Worm (Caenorhabditis elegans) whole organism, L2 larva: ENCODE results near the gene C53C11.5.

ENCODE experiments used
- C34F6.9 ChIP-seq: fragments of 150-350 bp; optimal IDR thresholded peaks from 2 replicates; lab custom pipeline; 2014; ENCODE audit warnings: missing biosample characterization, missing genetic modification characterization
- aly-2 ChIP-seq: fragments of 150-350 bp; optimal IDR thresholded peaks from 2 replicates; lab custom pipeline; 2014; ENCODE audit warnings: missing biosample characterization, missing genetic modification characterization
- ama-1 ChIP-seq: fragments of 150-350 bp; optimal IDR thresholded peaks from 2 replicates; lab custom pipeline; 2018; ENCODE audit warnings: inconsistent platforms
- blmp-1 ChIP-seq: sonication (generic microtip); optimal IDR thresholded peaks from 2 replicates; lab custom pipeline; 2017; ENCODE audit warnings: missing genetic modification characterization, mild to moderate bottlenecking, missing compliant biosample characterization, antibody characterized with exemption, moderate library complexity; ENCODE audit not compliant: insufficient read depth
- ceh-16 ChIP-seq: fragments of 150-350 bp; optimal IDR thresholded peaks from 2 replicates; lab custom pipeline; 2014; ENCODE audit warnings: missing biosample characterization, missing genetic modification characterization
- ceh-82 ChIP-seq: fragments of 150-350 bp; optimal IDR thresholded peaks from 2 replicates; lab custom pipeline; 2014; ENCODE audit warnings: missing biosample characterization, missing genetic modification characterization
- crh-2 ChIP-seq: sonication (generic microtip); optimal IDR thresholded peaks from 2 replicates; lab custom pipeline; 2017; ENCODE audit warnings: missing biosample characterization, missing genetic modification characterization
- dmd-4 ChIP-seq: sonication (generic microtip); optimal IDR thresholded peaks from 2 replicates; lab custom pipeline; 2017; ENCODE audit warnings: missing biosample characterization, missing genetic modification characterization
- elt-1 ChIP-seq: fragments of 150-350 bp; optimal IDR thresholded peaks from 2 replicates; lab custom pipeline; 2014; ENCODE audit warnings: missing biosample characterization, missing genetic modification characterization
- elt-3 ChIP-seq: sonication (generic microtip); optimal IDR thresholded peaks from 2 replicates; lab custom pipeline; 2017; ENCODE audit warnings: missing biosample characterization, missing genetic modification characterization
- fos-1 ChIP-seq: fragments of 150-350 bp; optimal IDR thresholded peaks from 2 replicates; lab custom pipeline; 2014; ENCODE audit warnings: missing biosample characterization, missing genetic modification characterization
- gmeb-1 ChIP-seq: fragments of 150-350 bp; optimal IDR thresholded peaks from 2 replicates; lab custom pipeline; 2014; ENCODE audit warnings: missing biosample characterization, missing genetic modification characterization
- lin-13 ChIP-seq: fragments of 150-350 bp; optimal IDR thresholded peaks from 2 replicates; lab custom pipeline; 2014; ENCODE audit warnings: missing biosample characterization, missing genetic modification reagents, missing genetic modification characterization
- lsy-2 ChIP-seq, 2 experiments: fragments of 150-350 bp in 1 of 2; sonication (generic microtip) in 1 of 2; optimal IDR thresholded peaks; 2 replicates each; lab custom pipeline; 2014 to 2017; ENCODE audit warnings: missing biosample characterization in 2 of 2, missing genetic modification characterization in 2 of 2
- mab-5 ChIP-seq: fragments of 150-350 bp; optimal IDR thresholded peaks from 2 replicates; lab custom pipeline; 2014; ENCODE audit warnings: missing biosample characterization, missing genetic modification characterization
- mbf-1 ChIP-seq: sonication (generic microtip); optimal IDR thresholded peaks from 2 replicates; lab custom pipeline; 2017; ENCODE audit warnings: missing biosample characterization, missing genetic modification characterization
- mdl-1 ChIP-seq, 2 experiments: fragments of 150-350 bp in 1 of 2; sonication (generic microtip) in 1 of 2; optimal IDR thresholded peaks; 2 replicates each; lab custom pipeline; 2017; ENCODE audit warnings: missing biosample characterization in 2 of 2, missing genetic modification characterization in 2 of 2
- nhr-10 ChIP-seq: sonication (generic microtip); optimal IDR thresholded peaks from 2 replicates; lab custom pipeline; 2017; ENCODE audit warnings: missing biosample characterization, missing genetic modification characterization
- nhr-11 ChIP-seq: fragments of 150-350 bp; optimal IDR thresholded peaks from 2 replicates; lab custom pipeline; 2014; ENCODE audit warnings: missing biosample characterization, missing genetic modification characterization
- nhr-12 ChIP-seq: fragments of 150-350 bp; optimal IDR thresholded peaks from 2 replicates; lab custom pipeline; 2014; ENCODE audit warnings: missing biosample characterization, missing genetic modification characterization
- nhr-129 ChIP-seq: fragments of 150-350 bp; optimal IDR thresholded peaks from 2 replicates; lab custom pipeline; 2014; ENCODE audit warnings: missing biosample characterization, missing genetic modification characterization
- nhr-21 ChIP-seq: fragments of 150-350 bp; optimal IDR thresholded peaks from 2 replicates; lab custom pipeline; 2014; ENCODE audit warnings: missing biosample characterization, missing genetic modification characterization
- nhr-23 ChIP-seq: fragments of 150-350 bp; optimal IDR thresholded peaks from 2 replicates; lab custom pipeline; 2014; ENCODE audit warnings: missing biosample characterization, missing genetic modification reagents, missing genetic modification characterization
- nhr-237 ChIP-seq: fragments of 150-350 bp; optimal IDR thresholded peaks from 2 replicates; lab custom pipeline; 2014; ENCODE audit warnings: missing biosample characterization, missing genetic modification characterization
- nhr-25 ChIP-seq: fragments of 150-350 bp; sonication (generic microtip); optimal IDR thresholded peaks from 3 replicates; lab custom pipeline; 2014; ENCODE audit warnings: missing biosample characterization, missing genetic modification characterization
- sem-4 ChIP-seq: fragments of 150-350 bp; optimal IDR thresholded peaks from 2 replicates; lab custom pipeline; 2014; ENCODE audit warnings: missing biosample characterization, missing genetic modification reagents, missing genetic modification characterization
- sma-9 ChIP-seq, 2 experiments: fragments of 150-350 bp in 1 of 2; sonication (generic microtip) in 1 of 2; optimal IDR thresholded peaks; 2 replicates each; lab custom pipeline; 2014 to 2016; ENCODE audit warnings: missing genetic modification characterization in 2 of 2, mild to moderate bottlenecking in 1 of 2, missing biosample characterization in 1 of 2, missing compliant biosample characterization in 1 of 2, missing genetic modification reagents in 1 of 2, moderate library complexity in 1 of 2
- snpc-4 ChIP-seq: fragments of 150-350 bp; optimal IDR thresholded peaks from 2 replicates; lab custom pipeline; 2014; ENCODE audit warnings: missing biosample characterization, missing genetic modification characterization
- unc-39 ChIP-seq: fragments of 150-350 bp; optimal IDR thresholded peaks from 2 replicates; lab custom pipeline; 2014; ENCODE audit warnings: missing biosample characterization, missing genetic modification characterization
- zag-1 ChIP-seq: fragments of 150-350 bp; optimal IDR thresholded peaks from 2 replicates; lab custom pipeline; 2014; ENCODE audit warnings: missing biosample characterization, missing genetic modification characterization
- ztf-1 ChIP-seq: fragments of 200-800 bp; sonication (Bioruptor generic); conservative IDR thresholded peaks from 2 replicates; pipeline ENCODE4 v1.3.6; 2022; ENCODE audit warnings: missing genetic modification characterization, missing compliant biosample characterization
- ztf-11 ChIP-seq: sonication (generic microtip); optimal IDR thresholded peaks from 2 replicates; lab custom pipeline; 2017; ENCODE audit warnings: missing biosample characterization, missing genetic modification characterization
- ztf-4 ChIP-seq: fragments of 150-350 bp; optimal IDR thresholded peaks from 2 replicates; lab custom pipeline; 2014; ENCODE audit warnings: missing biosample characterization, missing genetic modification characterization

The C53C11.5 gene

ce11 chrX:17318284-17318683 lies 15.6 kb upstream of the C53C11.5 start, which contains the start of gene ptr-5:
TSS of gene ptr-5 (plus strand) at chrX:17318584.
- TF ChIP-seq ama-1 (lab: Kevin White, UChicago), result no peak
- TF ChIP-seq aly-2, result no peak
- TF ChIP-seq nhr-129 (tag; lab: Kevin White, UChicago), result no peak
- TF ChIP-seq ztf-1 (GFP tag; lab: Robert Waterston, UW), result no peak
- TF ChIP-seq elt-1 (tag; lab: Kevin White, UChicago), result no peak
- no peak for TF ChIP-seq nhr-25 (tag; lab: Kevin White, UChicago)
- no peak for TF ChIP-seq snpc-4
- no peak for TF ChIP-seq ceh-82 (tag; lab: Kevin White, UChicago)
- no peak for TF ChIP-seq sem-4 (tag; lab: Kevin White, UChicago)

ce11 chrX:17320572-17320971 lies 13.3 kb upstream of the C53C11.5 start:
- TF ChIP-seq unc-39 (tag; lab: Kevin White, UChicago), result no peak
- TF ChIP-seq nhr-11 (tag; lab: Kevin White, UChicago), result no peak
- TF ChIP-seq gmeb-1 (tag; lab: Kevin White, UChicago), result no peak
- TF ChIP-seq sma-9 (GFP tag; optimal IDR thresholded peaks at IDR 0.05; lab: Kevin White, UChicago), result no peak
- TF ChIP-seq sma-9 (tag; optimal IDR thresholded peaks at IDR 0.05; lab: Kevin White, UChicago), result no peak
- TF ChIP-seq C34F6.9 (tag; lab: Kevin White, UChicago), result no peak

- TF ChIP-seq lsy-2 (tag; optimal IDR thresholded peaks at IDR 0.05; lab: Kevin White, UChicago) (no peak), ceh-16 (tag; lab: Kevin White, UChicago) (no peak), ama-1 (lab: Kevin White, UChicago) (no peak), sma-9 (GFP tag; optimal IDR thresholded peaks at IDR 0.05; lab: Kevin White, UChicago) (no peak), sma-9 (tag; optimal IDR thresholded peaks at IDR 0.05; lab: Kevin White, UChicago) (no peak), zag-1 (tag; lab: Kevin White, UChicago) (no peak), blmp-1 (tag; lab: Kevin White, UChicago) (no peak), nhr-11 (tag; lab: Kevin White, UChicago) (no peak), mdl-1 (tag; optimal IDR thresholded peaks at IDR 0.05; lab: Kevin White, UChicago) (no peak), ztf-11 (no peak), mab-5 (tag; lab: Kevin White, UChicago) (no peak), crh-2 (tag; lab: Kevin White, UChicago) (no peak), dmd-4 (no peak), nhr-237 (tag; lab: Kevin White, UChicago) (no peak), nhr-12 (tag; lab: Kevin White, UChicago) (no peak)
Observed at ce11 chrX:17324954-17325353, 8.9 kb upstream of the C53C11.5 start.

ce11 chrX:17327226-17327625 lies 6.6 kb upstream of the C53C11.5 start:
- TF ChIP-seq lin-13 (GFP tag; lab: Kevin White, UChicago) (no peak), sma-9 (GFP tag; optimal IDR thresholded peaks at IDR 0.05; lab: Kevin White, UChicago) (no peak), sma-9 (tag; optimal IDR thresholded peaks at IDR 0.05; lab: Kevin White, UChicago) (no peak), nhr-21 (tag; lab: Kevin White, UChicago) (no peak), nhr-10 (no peak), elt-1 (tag; lab: Kevin White, UChicago) (no peak), snpc-4 (no peak)

- TF ChIP-seq fos-1 (tag; lab: Kevin White, UChicago), result peak; percentile 82
- TF ChIP-seq mbf-1 (tag; lab: Kevin White, UChicago), result no peak
Observed at ce11 chrX:17329075-17329474, 4.8 kb upstream of the C53C11.5 start.

- no peak for TF ChIP-seq sem-4 (tag; lab: Kevin White, UChicago)
- TF ChIP-seq nhr-23 (tag; lab: Kevin White, UChicago), result no peak
- TF ChIP-seq mab-5 (tag; lab: Kevin White, UChicago), result no peak
Observed at ce11 chrX:17330574-17330973, 3.3 kb upstream of the C53C11.5 start.

ce11 chrX:17336354-17336753 lies 2.5 kb downstream of the C53C11.5 start, which contains the start of gene C53C11.2:
TSS of gene C53C11.2 (plus strand) at chrX:17336637.
- TF ChIP-seq fos-1 (tag; lab: Kevin White, UChicago), result peak; percentile 74
- TF ChIP-seq gmeb-1 (tag; lab: Kevin White, UChicago), result no peak
- no peak for TF ChIP-seq elt-3
- no peak for TF ChIP-seq lin-13 (GFP tag; lab: Kevin White, UChicago)
- TF ChIP-seq ztf-4 (tag; lab: Kevin White, UChicago), result no peak
